Fruit fly (Drosophila melanogaster): ENCODE measurements around the gene CG45080.

CG45080 gene

DNA sequence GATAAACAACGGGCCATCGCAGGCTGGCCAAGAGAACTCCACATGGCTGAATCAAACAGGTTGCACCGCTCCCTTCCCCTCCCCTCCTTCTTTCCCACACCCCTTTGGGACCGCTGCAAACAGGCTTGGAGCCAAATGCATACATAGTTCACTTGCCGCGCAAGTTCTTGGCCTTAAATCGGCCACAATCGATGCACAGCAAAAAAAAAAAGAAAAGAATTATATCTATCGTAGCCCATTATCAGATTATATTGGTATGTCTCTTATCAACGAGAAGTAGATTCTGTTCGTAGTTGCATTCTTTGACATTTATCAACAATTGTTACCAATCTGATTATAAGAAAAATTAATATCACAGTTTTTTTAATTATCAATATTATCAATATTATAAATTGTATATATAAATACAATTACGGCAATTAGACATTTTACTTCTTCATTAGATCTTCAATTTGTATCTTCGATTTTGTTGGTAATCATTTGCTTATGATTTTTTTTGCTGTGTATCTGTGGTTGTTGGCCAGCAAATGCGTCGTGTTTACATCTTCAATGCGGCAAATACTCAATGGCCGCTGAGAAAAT, 13.7 kb downstream of the CG45080 start (continued):
- TF ChIP-seq D (optimal IDR thresholded peaks at IDR 0.05), result no peak
- peak; percentile 59 for TF ChIP-seq D (GFP tag; optimal IDR thresholded peaks at IDR 0.05)
- TF ChIP-seq CG11247 (GFP tag; IDR thresholded peaks at IDR 0.05), result no peak
- TF ChIP-seq ATbp (GFP tag; optimal IDR thresholded peaks at IDR 0.05), result peak; percentile 28
- peak; percentile 52 for TF ChIP-seq Asciz (GFP tag; optimal IDR thresholded peaks at IDR 0.05)
- TF ChIP-seq CG6654 (GFP tag; optimal IDR thresholded peaks at IDR 0.05), result peak; percentile 35
- peak; percentile 48 for TF ChIP-seq CG17385 (GFP tag; optimal IDR thresholded peaks at IDR 0.05)

DNA sequence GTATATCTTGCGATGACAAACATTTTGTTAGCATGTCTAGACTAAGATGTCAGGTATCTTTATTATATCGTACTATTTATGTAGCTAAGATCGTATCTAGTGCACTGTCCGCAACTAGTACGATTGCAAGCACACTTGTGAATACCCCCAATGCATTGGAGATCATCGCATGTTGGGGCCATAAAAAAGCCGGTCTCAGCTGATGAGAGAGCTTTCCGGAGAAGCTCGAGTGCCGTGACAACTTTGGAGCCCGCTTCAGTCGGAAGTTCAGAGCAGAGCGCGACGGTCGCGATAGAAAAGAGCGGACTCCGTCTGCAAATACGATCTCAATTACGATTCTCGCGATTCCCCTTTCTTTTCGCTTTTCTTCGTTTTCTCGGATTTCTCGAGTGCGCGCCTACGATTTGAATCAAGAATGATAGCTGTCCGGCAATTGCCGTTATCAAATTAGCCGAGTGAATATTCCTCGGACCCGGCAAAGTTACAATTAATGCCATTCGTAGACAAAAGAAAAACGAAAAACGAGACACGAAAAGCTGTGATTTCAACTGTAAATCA, 14.5 kb downstream of the CG45080 start:
- TF ChIP-seq pb (GFP tag; optimal IDR thresholded peaks at IDR 0.05), result no peak
- TF ChIP-seq schlank (tag; optimal IDR thresholded peaks at IDR 0.05), result no peak
- no peak for TF ChIP-seq CG12071 (GFP tag; optimal IDR thresholded peaks at IDR 0.05)
- peak; percentile 22 to 25 for TF ChIP-seq Trl (optimal IDR thresholded peaks at IDR 0.05)
- TF ChIP-seq Trl (GFP tag; optimal IDR thresholded peaks at IDR 0.05), result no peak
- peak; percentile 40; the same call in 1 of the 2 replicates for TF ChIP-seq CG13287 (GFP tag; IDR thresholded peaks at IDR 0.05; ENCODE audit: partially characterized antibody)
- peak; percentile 86 for TF ChIP-seq wek (GFP tag; optimal IDR thresholded peaks at IDR 0.05)
- 0 out of 2 replicates have a peak, but pooled peaks have one; percentile 24 for TF ChIP-seq sna (GFP tag; IDR thresholded peaks at IDR 0.05; ENCODE audit: partially characterized antibody)
- 0 out of 4 replicates have a peak, but pooled peaks have one; percentile 33 for TF ChIP-seq chinmo (GFP tag; IDR thresholded peaks at IDR 0.05; ENCODE audit: partially characterized antibody)
- peak; percentile 36 for TF ChIP-seq Jarid2 (GFP tag; optimal IDR thresholded peaks at IDR 0.05)

DNA sequence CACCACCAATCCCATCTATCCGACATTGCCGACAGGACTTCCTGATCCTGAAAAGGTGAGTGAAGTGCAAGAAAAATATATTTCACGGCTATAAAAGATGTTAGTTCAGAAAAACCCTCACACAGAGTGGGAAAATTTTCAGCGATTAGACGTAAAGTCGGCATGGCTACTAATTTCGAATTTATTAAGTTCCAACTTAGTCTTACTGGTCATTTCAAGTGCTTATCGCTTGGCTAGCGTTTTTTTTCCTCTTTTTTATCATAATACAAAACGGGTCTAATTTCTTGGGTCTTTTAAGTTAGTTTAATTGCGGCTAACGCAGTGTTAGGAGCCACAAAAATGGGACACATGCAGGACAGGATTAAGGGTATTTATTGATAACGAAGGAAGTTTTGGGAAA, 15.9 kb downstream of the CG45080 start, which contains the start of gene CG43208:
Gene CG43208, plus strand, starts transcription at position 301 of the 400 bp plus-strand sequence.
- no peak for TF ChIP-seq CG12299 (tag; optimal IDR thresholded peaks at IDR 0.05)

DNA sequence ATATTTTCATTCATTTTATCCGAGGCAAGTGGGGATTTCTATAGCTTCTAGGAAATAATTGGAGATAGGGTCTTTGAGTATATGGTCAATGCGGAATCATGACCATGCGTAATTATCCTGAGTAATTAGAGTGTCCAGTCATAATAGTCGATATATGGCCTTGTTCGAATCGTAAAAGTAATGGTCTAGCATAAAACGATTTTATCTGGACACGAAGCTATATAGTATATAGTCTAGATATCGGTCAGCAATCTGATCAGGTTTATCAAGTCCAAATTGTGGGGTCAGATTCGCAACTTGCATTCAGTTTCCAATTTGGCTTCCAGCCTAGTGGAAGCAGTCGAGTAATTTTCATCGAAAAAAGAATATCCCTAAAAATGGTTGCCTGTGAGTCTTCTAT, 16.7 kb downstream of the CG45080 start, which contains the start of gene CG32473:
Gene CG32473, plus strand, starts transcription at position 301 of the 400 bp plus-strand sequence.
- TF ChIP-seq CG16779 (GFP tag; IDR thresholded peaks at IDR 0.05) (no peak), CG11456 (GFP tag; IDR thresholded peaks at IDR 0.05) (no peak), sug (tag; optimal IDR thresholded peaks at IDR 0.05) (peak; percentile 8), ssp (GFP tag; IDR thresholded peaks at IDR 0.05) (no peak), crol (GFP tag; IDR thresholded peaks at IDR 0.05) (no peak), CG5245 (GFP tag; optimal IDR thresholded peaks at IDR 0.05) (no peak), ci (GFP tag; IDR thresholded peaks at IDR 0.05) (no peak), CG31388 (GFP tag; optimal IDR thresholded peaks at IDR 0.05) (no peak)

DNA sequence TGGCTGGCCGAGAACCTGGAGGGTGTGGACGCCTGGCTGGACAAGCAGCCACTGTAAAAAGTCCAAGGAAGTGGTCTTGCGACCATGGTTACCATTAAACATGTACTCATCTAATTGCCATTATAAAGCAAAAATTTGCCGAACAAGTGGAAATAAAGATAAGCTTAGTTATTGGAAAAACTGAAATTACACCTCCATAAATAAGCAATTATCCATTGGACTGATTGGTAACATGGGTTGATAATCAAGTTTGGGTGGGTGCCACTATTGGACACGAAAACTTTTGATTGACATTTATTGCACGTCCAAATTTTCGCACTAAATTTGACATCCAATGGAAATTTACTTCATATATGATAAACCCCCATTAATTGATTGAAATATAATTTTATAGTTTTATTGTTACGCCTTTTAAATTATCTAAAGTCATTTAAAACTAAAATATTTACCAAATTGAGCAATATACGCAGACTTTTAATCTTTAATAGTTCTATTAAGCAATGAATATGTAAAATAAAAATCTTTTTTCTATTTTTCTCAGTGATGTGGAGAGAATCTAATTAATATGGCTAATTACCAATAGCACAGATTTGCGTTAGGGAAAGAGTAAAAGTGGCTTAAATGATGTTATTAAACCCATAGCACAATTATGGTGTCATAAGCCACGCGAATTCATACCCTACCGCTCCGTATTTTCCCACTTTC, 20.8 kb downstream of the CG45080 start, which contains the start of gene CG8774:
Gene CG8774, plus strand, starts transcription at position 655 of the 705 bp plus-strand sequence.
- no peak for TF ChIP-seq Gug (GFP tag; IDR thresholded peaks at IDR 0.05)
- TF ChIP-seq fru (optimal IDR thresholded peaks at IDR 0.05), result no peak
- peak; percentile 57 for TF ChIP-seq Ets65A (GFP tag)
- peak; percentile 30 for TF ChIP-seq CG2678 (tag; optimal IDR thresholded peaks at IDR 0.05)
- TF ChIP-seq pum (GFP tag; optimal IDR thresholded peaks at IDR 0.05), result no peak
- TF ChIP-seq exex (tag; optimal IDR thresholded peaks at IDR 0.05), result peak; percentile 69
- TF ChIP-seq Dll (GFP tag; IDR thresholded peaks at IDR 0.05; ENCODE audit: partially characterized antibody), result no peak
- peak; percentile 55 for TF ChIP-seq sug (tag; optimal IDR thresholded peaks at IDR 0.05)
